Worm (Caenorhabditis elegans): Measurements from ENCODE around the gene flp-28.

Gene flp-28

ce11 chrX:10060475-10061011 is 27.2 kb downstream of the flp-28 start, which contains the start of gene ZC373.3:
TSS of gene ZC373.3 (plus strand) at chrX:10060525.
- no peak for TF ChIP-seq sem-4 (tag; optimal IDR thresholded peaks at IDR 0.05)
- TF ChIP-seq ZK546.5 (tag; optimal IDR thresholded peaks at IDR 0.05) = no peak
- no peak for TF ChIP-seq F13H6.1 (tag; optimal IDR thresholded peaks at IDR 0.05)
- TF ChIP-seq mdl-1 (tag; optimal IDR thresholded peaks at IDR 0.05) = no peak
- TF ChIP-seq Y55F3AM.14 (GFP tag; optimal IDR thresholded peaks at IDR 0.05) = no peak
- TF ChIP-seq nhr-129 (tag; optimal IDR thresholded peaks at IDR 0.05) = no peak
- no peak for TF ChIP-seq nhr-11 (tag; optimal IDR thresholded peaks at IDR 0.05)
- TF ChIP-seq elt-3 (tag; optimal IDR thresholded peaks at IDR 0.05) = no peak
- TF ChIP-seq nhr-237 (tag; optimal IDR thresholded peaks at IDR 0.05) = no peak
- no peak for TF ChIP-seq unc-39 (tag; optimal IDR thresholded peaks at IDR 0.05)
- TF ChIP-seq ceh-16 (tag; optimal IDR thresholded peaks at IDR 0.05) = no peak
- TF ChIP-seq sma-9 (GFP tag; optimal IDR thresholded peaks at IDR 0.05) = no peak
- no peak for TF ChIP-seq sma-9 (tag; optimal IDR thresholded peaks at IDR 0.05)
- TF ChIP-seq nhr-6 (tag; optimal IDR thresholded peaks at IDR 0.05) = no peak
- no peak for TF ChIP-seq C34F6.9 (tag; optimal IDR thresholded peaks at IDR 0.05)
- no peak for TF ChIP-seq lsy-2 (tag; optimal IDR thresholded peaks at IDR 0.05)
- TF ChIP-seq peb-1 (tag; optimal IDR thresholded peaks at IDR 0.05) = no peak
- no peak for TF ChIP-seq aly-2 (tag; optimal IDR thresholded peaks at IDR 0.05)
- no peak for TF ChIP-seq R02D3.7 (tag; optimal IDR thresholded peaks at IDR 0.05)
- TF ChIP-seq skn-1 (tag; optimal IDR thresholded peaks at IDR 0.05) = no peak

- no peak for TF ChIP-seq ceh-82 (tag; optimal IDR thresholded peaks at IDR 0.05)
- no peak for TF ChIP-seq elt-3 (tag; optimal IDR thresholded peaks at IDR 0.05)
- TF ChIP-seq sma-3 (GFP tag; optimal IDR thresholded peaks at IDR 0.05) = no peak
- TF ChIP-seq mbf-1 (tag; optimal IDR thresholded peaks at IDR 0.05) = no peak
- no peak for TF ChIP-seq ceh-16 (tag; optimal IDR thresholded peaks at IDR 0.05)
- no peak for TF ChIP-seq ama-1 (optimal IDR thresholded peaks at IDR 0.05)
- TF ChIP-seq nhr-10 (tag; optimal IDR thresholded peaks at IDR 0.05) = no peak
- TF ChIP-seq nhr-23 (tag; optimal IDR thresholded peaks at IDR 0.05) = no peak
- TF ChIP-seq nhr-6 (tag; optimal IDR thresholded peaks at IDR 0.05) = no peak
These were observed 29.4 kb downstream of the flp-28 start, which contains the start of gene ZC373.2 for ce11 chrX:10058332-10058731. TSS of gene ZC373.2 (minus strand) at chrX:10058432.

ce11 chrX:10054410-10054800 is 33.4 kb downstream of the flp-28 start:
- TF ChIP-seq blmp-1 (tag; optimal IDR thresholded peaks at IDR 0.05; ENCODE audit: insufficient read depth) (peak; percentile 33), nhr-25 (tag; optimal IDR thresholded peaks at IDR 0.05) (no peak), unc-62 (GFP tag; optimal IDR thresholded peaks at IDR 0.05) (no peak), crh-2 (tag; optimal IDR thresholded peaks at IDR 0.05) (no peak), fos-1 (tag; optimal IDR thresholded peaks at IDR 0.05) (peak; percentile 55)

ce11 chrX:10053742-10054409 is 33.9 kb downstream of the flp-28 start, which contains the start of gene cbs-1:
TSS of gene cbs-1 (plus strand) at chrX:10054275.
- no peak for TF ChIP-seq blmp-1 (tag; optimal IDR thresholded peaks at IDR 0.05; ENCODE audit: insufficient read depth)
- TF ChIP-seq nhr-12 (tag; optimal IDR thresholded peaks at IDR 0.05) = no peak
- TF ChIP-seq nhr-23 (tag; optimal IDR thresholded peaks at IDR 0.05) = no peak
- no peak for TF ChIP-seq C34F6.9 (tag; optimal IDR thresholded peaks at IDR 0.05)
- TF ChIP-seq R02D3.7 (tag; optimal IDR thresholded peaks at IDR 0.05) = no peak
- peak; percentile 65 for TF ChIP-seq fos-1 (tag; optimal IDR thresholded peaks at IDR 0.05)
- TF ChIP-seq gmeb-1 (tag; optimal IDR thresholded peaks at IDR 0.05) = no peak
- no peak for TF ChIP-seq zag-1 (tag; optimal IDR thresholded peaks at IDR 0.05)
- TF ChIP-seq nhr-10 (tag; optimal IDR thresholded peaks at IDR 0.05) = no peak
- TF ChIP-seq ztf-11 (tag; optimal IDR thresholded peaks at IDR 0.05) = no peak
- no peak for TF ChIP-seq ztf-4 (tag; optimal IDR thresholded peaks at IDR 0.05)
- no peak for TF ChIP-seq dmd-4 (tag; optimal IDR thresholded peaks at IDR 0.05)
- no peak for TF ChIP-seq unc-55 (GFP tag; optimal IDR thresholded peaks at IDR 0.05)
- TF ChIP-seq sma-9 (GFP tag; optimal IDR thresholded peaks at IDR 0.05) = peak; percentile 17
- no peak for TF ChIP-seq sma-9 (tag; optimal IDR thresholded peaks at IDR 0.05)
- peak; percentile 54 for TF ChIP-seq nhr-25 (tag; optimal IDR thresholded peaks at IDR 0.05)
- peak; percentile 18 for TF ChIP-seq ama-1 (optimal IDR thresholded peaks at IDR 0.05)
- no peak for TF ChIP-seq Y55F3AM.14 (GFP tag; optimal IDR thresholded peaks at IDR 0.05)
- no peak for TF ChIP-seq mdl-1 (tag; optimal IDR thresholded peaks at IDR 0.05)
